Worm (Caenorhabditis elegans) whole organism, early embryonic: ENCODE results near the gene abts-3.

ENCODE experiments used
- ama-1 ChIP-seq: fragments of 150-350 bp; optimal IDR thresholded peaks from 2 replicates; lab custom pipeline; 2014
- flt-1 ChIP-seq: fragments of 200-800 bp; sonication (Bioruptor generic); IDR thresholded peaks from 2 replicates; pipeline ENCODE4 v1.3.6; 2022; ENCODE audit warnings: missing genetic modification characterization, missing compliant biosample characterization
- hnd-1 ChIP-seq: sonication (generic microtip); optimal IDR thresholded peaks from 2 replicates; lab custom pipeline; 2016; ENCODE audit warnings: missing genetic modification characterization, missing compliant biosample characterization
- pes-1 ChIP-seq: fragments of 200-800 bp; sonication (Bioruptor generic); IDR thresholded peaks from 2 replicates; pipeline ENCODE4 v1.3.6; 2022; ENCODE audit warnings: missing genetic modification reagents, missing genetic modification characterization, missing compliant biosample characterization
- tra-4 ChIP-seq: sonication (generic microtip); optimal IDR thresholded peaks from 2 replicates; lab custom pipeline; 2017; ENCODE audit warnings: missing genetic modification characterization, missing compliant biosample characterization

- TF ChIP-seq ama-1 = no peak
- TF ChIP-seq hnd-1 (tag; lab: Kevin White, UChicago) = no peak
- no peak for TF ChIP-seq flt-1
- no peak for TF ChIP-seq pes-1 (GFP tag; lab: Robert Waterston, UW)
- no peak for TF ChIP-seq tra-4 (tag; lab: Kevin White, UChicago)
These were observed 36.5 kb downstream of the abts-3 start, which contains the start of gene hst-3.1 for ce11 chrII:6169156-6169555.
